Worm (Caenorhabditis elegans): ENCODE measurements around the gene Y55D5A.3.

DNA sequence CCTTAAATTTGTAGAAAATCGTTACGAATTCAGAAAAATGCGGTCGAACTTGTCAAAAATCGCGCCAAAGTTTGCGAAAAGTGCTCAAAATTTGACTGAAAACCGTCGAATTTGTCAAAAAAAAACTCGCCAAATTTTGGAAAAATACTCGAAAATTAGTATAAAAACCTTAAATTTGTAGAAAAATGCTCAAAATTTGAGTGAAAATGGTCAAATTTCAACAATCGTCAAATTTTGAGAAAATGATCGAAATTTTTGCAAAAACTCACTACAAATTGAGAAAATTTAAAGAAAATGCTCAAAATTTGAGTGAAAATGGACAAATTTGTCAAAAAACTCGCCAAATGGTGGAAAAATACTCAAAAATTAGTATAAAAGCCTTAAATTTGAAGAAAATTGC lies 23.2 kb downstream of the Y55D5A.3 start:
- TF ChIP-seq sptf-1 (tag; optimal IDR thresholded peaks at IDR 0.05) (no peak), pqm-1 (tag; optimal IDR thresholded peaks at IDR 0.05) (no peak), C34B4.2 (tag; optimal IDR thresholded peaks at IDR 0.05) (no peak), nhr-12 (tag; optimal IDR thresholded peaks at IDR 0.05) (no peak), fkh-10 (GFP tag; optimal IDR thresholded peaks at IDR 0.05) (no peak), unc-86 (tag; optimal IDR thresholded peaks at IDR 0.05) (no peak), nhr-71 (tag; optimal IDR thresholded peaks at IDR 0.05) (no peak), nhr-76 (tag; optimal IDR thresholded peaks at IDR 0.05) (no peak), ama-1 (optimal IDR thresholded peaks at IDR 0.05) (no peak)
